Worm (Caenorhabditis elegans) whole organism, L1 larva: ENCODE data around the gene C48B4.6.
A peak's percentile ranks its signal among the peaks of the same experiment; 100 is the strongest.

Source experiments
- C04F5.9 ChIP-seq: sonication (generic microtip); optimal IDR thresholded peaks from 2 replicates; lab custom pipeline; 2016; ENCODE audit warnings: missing genetic modification characterization, missing compliant biosample characterization
- C34B4.2 ChIP-seq: sonication (generic microtip); optimal IDR thresholded peaks from 2 replicates; lab custom pipeline; 2017; ENCODE audit warnings: mild to moderate bottlenecking, missing genetic modification characterization, missing compliant biosample characterization
- F16B12.6 ChIP-seq: fragments of 150-350 bp; optimal IDR thresholded peaks from 2 replicates; lab custom pipeline; 2014; ENCODE audit warnings: missing biosample characterization, missing genetic modification characterization
- aha-1 ChIP-seq: fragments of 150-350 bp; optimal IDR thresholded peaks from 2 replicates; lab custom pipeline; 2014; ENCODE audit warnings: missing biosample characterization, missing genetic modification characterization
- aly-2 ChIP-seq: fragments of 150-350 bp; optimal IDR thresholded peaks from 2 replicates; lab custom pipeline; 2014; ENCODE audit warnings: missing biosample characterization, missing genetic modification characterization
- ama-1 ChIP-seq: fragments of 150-350 bp; optimal IDR thresholded peaks from 2 replicates; lab custom pipeline; 2014
- ceh-8 ChIP-seq: fragments of 200-800 bp; sonication (Bioruptor generic); optimal IDR thresholded peaks from 2 replicates; lab custom pipeline; 2018; ENCODE audit warnings: mild to moderate bottlenecking, missing genetic modification characterization, moderate library complexity, missing compliant biosample characterization
- ces-1 ChIP-seq: fragments of 150-350 bp; optimal IDR thresholded peaks from 2 replicates; lab custom pipeline; 2014; ENCODE audit warnings: missing biosample characterization, missing genetic modification reagents, missing genetic modification characterization
- dpl-1 ChIP-seq, 3 experiments: fragments of 150-350 bp in 2 of 3; sonication (generic microtip) in 1 of 3; optimal IDR thresholded peaks; 2 replicates each; lab custom pipeline; 2014 to 2017; ENCODE audit warnings: missing biosample characterization in 3 of 3, missing genetic modification characterization in 3 of 3, missing genetic modification reagents in 3 of 3
- efl-1 ChIP-seq, 4 experiments: fragments of 150-350 bp; optimal IDR thresholded peaks in 3 of 4; peaks in 1 of 4; 1 replicate in 1 of 4; 2 replicates in 3 of 4; lab custom pipeline; 2014; ENCODE audit warnings: missing biosample characterization in 2 of 4, missing genetic modification characterization in 2 of 4, missing genetic modification reagents in 2 of 4
- elt-2 ChIP-seq: sonication (generic microtip); optimal IDR thresholded peaks from 2 replicates; lab custom pipeline; 2016; ENCODE audit warnings: missing genetic modification characterization, mild to moderate bottlenecking, inconsistent platforms, missing compliant biosample characterization, missing genetic modification reagents
- elt-3 ChIP-seq, 6 experiments: fragments of 150-350 bp in 1 of 6; sonication (generic microtip); optimal IDR thresholded peaks; 2 replicates each; lab custom pipeline; 2017 to 2018; ENCODE audit warnings: missing biosample characterization in 6 of 6, missing genetic modification characterization in 6 of 6, inconsistent platforms in 1 of 6
- fkh-10 ChIP-seq: sonication (generic microtip); optimal IDR thresholded peaks from 2 replicates; lab custom pipeline; 2017; ENCODE audit warnings: missing biosample characterization, missing genetic modification reagents, missing genetic modification characterization
- grh-1 ChIP-seq: fragments of 200-800 bp; sonication (Bioruptor generic); IDR thresholded peaks from 2 replicates; pipeline ENCODE4 v1.3.6; 2022; ENCODE audit warnings: missing genetic modification reagents, missing genetic modification characterization, missing compliant biosample characterization
- hlh-17 ChIP-seq: fragments of 200-800 bp; sonication (Bioruptor generic); optimal IDR thresholded peaks from 2 replicates; lab custom pipeline; 2018; ENCODE audit warnings: missing genetic modification characterization, mild to moderate bottlenecking, missing compliant biosample characterization, moderate library complexity, borderline replicate concordance
- hpl-2 ChIP-seq: fragments of 150-350 bp; optimal IDR thresholded peaks from 2 replicates; lab custom pipeline; 2014; ENCODE audit warnings: missing biosample characterization, missing genetic modification reagents, missing genetic modification characterization
- lin-13 ChIP-seq: fragments of 150-350 bp; optimal IDR thresholded peaks from 2 replicates; lab custom pipeline; 2014; ENCODE audit warnings: missing biosample characterization, missing genetic modification reagents, missing genetic modification characterization
- lin-15B ChIP-seq: fragments of 150-350 bp; sonication (generic microtip); optimal IDR thresholded peaks from 3 replicates; lab custom pipeline; 2014; ENCODE audit warnings: missing biosample characterization, missing genetic modification characterization
- lin-35 ChIP-seq, 2 experiments: fragments of 150-350 bp; optimal IDR thresholded peaks; 2 replicates each; lab custom pipeline; 2014; ENCODE audit warnings: missing biosample characterization in 2 of 2, missing genetic modification characterization in 2 of 2, missing genetic modification reagents in 2 of 2
- lin-39 ChIP-seq: fragments of 150-350 bp; optimal IDR thresholded peaks from 2 replicates; lab custom pipeline; 2014; ENCODE audit warnings: missing biosample characterization, missing genetic modification reagents, missing genetic modification characterization
- lir-3 ChIP-seq: sonication (generic microtip); optimal IDR thresholded peaks from 2 replicates; lab custom pipeline; 2016; ENCODE audit warnings: mild to moderate bottlenecking, missing genetic modification characterization, moderate library complexity, missing compliant biosample characterization; ENCODE audit not compliant: poor library complexity
- lsy-2 ChIP-seq, 2 experiments: fragments of 150-350 bp; optimal IDR thresholded peaks; 2 replicates each; lab custom pipeline; 2014; ENCODE audit warnings: missing biosample characterization in 2 of 2, missing genetic modification characterization in 2 of 2
- mep-1 ChIP-seq: fragments of 150-350 bp; optimal IDR thresholded peaks from 2 replicates; lab custom pipeline; 2014; ENCODE audit warnings: missing biosample characterization, missing genetic modification characterization
- nhr-19 ChIP-seq: fragments of 200-800 bp; sonication (Bioruptor generic); conservative IDR thresholded peaks from 2 replicates; pipeline ENCODE4 v1.3.6; 2022; ENCODE audit warnings: missing genetic modification characterization, missing compliant biosample characterization
- nhr-20 ChIP-seq: sonication (generic microtip); optimal IDR thresholded peaks from 2 replicates; lab custom pipeline; 2016; ENCODE audit warnings: mild to moderate bottlenecking, missing genetic modification characterization, missing compliant biosample characterization
- nhr-237 ChIP-seq: fragments of 150-350 bp; optimal IDR thresholded peaks from 2 replicates; lab custom pipeline; 2014; ENCODE audit warnings: missing biosample characterization, missing genetic modification characterization
- nhr-47 ChIP-seq: sonication (generic microtip); optimal IDR thresholded peaks from 2 replicates; lab custom pipeline; 2016; ENCODE audit warnings: mild to moderate bottlenecking, missing genetic modification characterization, moderate library complexity, missing compliant biosample characterization
- nhr-85 ChIP-seq: sonication (generic microtip); peaks from one replicate; lab custom pipeline; 2016; ENCODE audit warnings: missing genetic modification characterization, inconsistent platforms, missing compliant biosample characterization
- pag-3 ChIP-seq: sonication (generic microtip); optimal IDR thresholded peaks from 2 replicates; lab custom pipeline; 2017; ENCODE audit warnings: missing genetic modification characterization, mild to moderate bottlenecking, missing compliant biosample characterization, antibody characterized with exemption, borderline replicate concordance; ENCODE audit not compliant: insufficient read depth
- pax-3 ChIP-seq: fragments of 200-800 bp; sonication (Bioruptor generic); optimal IDR thresholded peaks from 2 replicates; lab custom pipeline; 2018; ENCODE audit warnings: mild to moderate bottlenecking, missing genetic modification characterization, moderate library complexity, missing compliant biosample characterization
- pqm-1 ChIP-seq: sonication (generic microtip); optimal IDR thresholded peaks from 3 replicates; lab custom pipeline; 2017; ENCODE audit warnings: missing biosample characterization, missing genetic modification characterization
- rnt-1 ChIP-seq: sonication (generic microtip); optimal IDR thresholded peaks from 2 replicates; lab custom pipeline; 2016; ENCODE audit warnings: mild to moderate bottlenecking, missing genetic modification characterization, moderate library complexity, missing compliant biosample characterization
- sptf-1 ChIP-seq: fragments of 150-350 bp; optimal IDR thresholded peaks from 2 replicates; lab custom pipeline; 2014; ENCODE audit warnings: missing biosample characterization, missing genetic modification characterization
- sup-37 ChIP-seq: fragments of 200-800 bp; sonication (Bioruptor generic); optimal IDR thresholded peaks from 2 replicates; lab custom pipeline; 2018; ENCODE audit warnings: mild to moderate bottlenecking, missing genetic modification characterization, missing compliant biosample characterization
- tbx-2 ChIP-seq: sonication (generic microtip); optimal IDR thresholded peaks from 2 replicates; lab custom pipeline; 2016; ENCODE audit warnings: missing genetic modification characterization, missing compliant biosample characterization
- unc-130 ChIP-seq: fragments of 150-350 bp; optimal IDR thresholded peaks from 2 replicates; lab custom pipeline; 2017; ENCODE audit warnings: missing biosample characterization, missing genetic modification characterization, inconsistent platforms
- unc-30 ChIP-seq: sonication (generic microtip); optimal IDR thresholded peaks from 2 replicates; lab custom pipeline; 2017; ENCODE audit warnings: missing biosample characterization, missing genetic modification characterization
- unc-62 ChIP-seq: fragments of 150-350 bp; optimal IDR thresholded peaks from 2 replicates; lab custom pipeline; 2014; ENCODE audit warnings: missing biosample characterization, missing genetic modification reagents, missing genetic modification characterization
- unc-98 ChIP-seq: fragments of 200-800 bp; sonication (Bioruptor generic); IDR thresholded peaks from 2 replicates; pipeline ENCODE4 v1.3.6; 2022; ENCODE audit warnings: missing genetic modification characterization, missing compliant biosample characterization
- vab-15 ChIP-seq: sonication (generic microtip); optimal IDR thresholded peaks from 2 replicates; lab custom pipeline; 2017; ENCODE audit warnings: missing genotype, mild to moderate bottlenecking, missing genetic modification characterization, missing compliant biosample characterization
- xbp-1 ChIP-seq: sonication (generic microtip); optimal IDR thresholded peaks from 2 replicates; lab custom pipeline; 2016; ENCODE audit warnings: missing genetic modification characterization, missing compliant biosample characterization
- zip-4 ChIP-seq: fragments of 200-800 bp; sonication (Bioruptor generic); optimal IDR thresholded peaks from 2 replicates; lab custom pipeline; 2018; ENCODE audit warnings: mild to moderate bottlenecking, missing genetic modification characterization, moderate library complexity, missing compliant biosample characterization

C48B4.6 gene

DNA sequence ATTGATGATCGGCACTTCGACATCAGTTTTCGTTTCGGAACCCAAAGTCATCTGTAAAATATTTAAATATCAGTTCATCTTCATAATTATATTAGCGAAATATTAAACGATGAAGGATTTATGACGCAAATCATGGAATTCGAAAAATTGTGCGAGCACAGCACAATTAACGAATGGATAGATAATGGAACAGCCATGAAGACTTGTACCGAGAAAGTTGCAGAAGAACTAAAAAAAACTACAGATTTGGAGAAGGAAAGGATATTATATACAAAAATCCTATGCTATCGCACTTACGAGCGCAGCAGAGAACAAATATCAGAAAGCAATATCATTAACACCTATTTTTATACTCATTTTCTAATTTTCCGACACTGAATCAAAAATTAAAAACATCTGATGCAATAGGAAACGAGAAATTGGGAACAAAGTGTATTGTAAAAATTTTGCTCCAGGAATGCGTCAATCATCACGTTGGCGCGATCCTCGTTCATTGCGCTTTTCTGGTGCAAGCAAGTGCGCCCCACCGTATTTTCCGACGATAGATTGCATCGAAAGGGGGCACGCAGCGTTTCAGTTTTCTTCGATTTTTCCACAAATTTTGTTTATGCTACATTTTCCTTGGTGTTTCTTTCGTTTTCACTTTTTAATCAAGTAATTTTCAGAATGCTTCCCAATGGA, 36.8 kb downstream of the C48B4.6 start, which contains the start of the genes clu-1 and prp-40 (continued):
- TF ChIP-seq unc-30 (tag; lab: Kevin White, UChicago) = no peak
- no peak for TF ChIP-seq pag-3 (tag; lab: Kevin White, UChicago)
- TF ChIP-seq grh-1 (GFP tag; lab: Robert Waterston, UW) = peak; percentile 78
- no peak for TF ChIP-seq hlh-17 (GFP tag; lab: Kevin White, UChicago)
- peak; percentile 65 for TF ChIP-seq lir-3
- peak; percentile 90 to 93 for TF ChIP-seq lin-35 (GFP tag; optimal IDR thresholded peaks at IDR 0.05; lab: Kevin White, UChicago)
- TF ChIP-seq unc-130 (tag; lab: Kevin White, UChicago) = peak; percentile 88
- peak; percentile 92 for TF ChIP-seq tbx-2 (tag; lab: Kevin White, UChicago)

ce11 chrIII:9516148-9516547, 42.2 kb downstream of the C48B4.6 start, which contains the start of gene F55H2.7:
Gene F55H2.7 (minus strand): TSS chrIII:9516248.
- TF ChIP-seq vab-15 (tag; lab: Kevin White, UChicago) (no peak), C04F5.9 (tag; lab: Kevin White, UChicago) (no peak), ama-1 (lab: Kevin White, UChicago) (no peak), elt-2 (tag; lab: Kevin White, UChicago) (no peak), nhr-237 (tag; lab: Kevin White, UChicago) (no peak), lin-15B (tag; lab: Kevin White, UChicago) (no peak), lir-3 (no peak), C34B4.2 (no peak), lin-13 (GFP tag; lab: Kevin White, UChicago) (no peak), grh-1 (GFP tag; lab: Robert Waterston, UW) (no peak), elt-3 (tag; optimal IDR thresholded peaks at IDR 0.05; lab: Kevin White, UChicago) (no peak), pqm-1 (tag; lab: Kevin White, UChicago) (no peak), aha-1 (tag; lab: Kevin White, UChicago) (no peak)

DNA sequence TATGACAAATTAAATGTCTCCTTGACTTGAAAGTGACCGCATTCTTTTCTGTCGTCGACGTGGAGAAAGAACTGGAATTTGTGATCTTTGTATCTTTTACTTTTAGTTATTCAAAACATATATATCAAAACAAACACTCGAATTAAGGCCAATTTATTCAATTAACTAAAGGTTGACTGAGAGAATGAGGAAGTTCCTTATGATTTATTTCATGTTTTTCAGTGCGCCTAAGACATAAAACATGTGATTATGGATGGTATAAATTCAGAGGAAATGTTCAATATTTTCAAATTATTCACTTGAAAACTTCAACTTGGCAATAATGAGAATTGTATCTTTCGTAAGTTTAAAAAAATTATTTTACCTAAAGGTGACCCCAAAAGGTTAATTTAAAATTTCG, 44.8 kb downstream of the C48B4.6 start, which contains the start of gene F55H2.8:
Gene F55H2.8 (plus strand): TSS at position 301 of the 400 bp plus-strand sequence.
- TF ChIP-seq ces-1 (GFP tag; lab: Kevin White, UChicago) (no peak), aly-2 (tag; lab: Kevin White, UChicago) (no peak), unc-98 (GFP tag; lab: Robert Waterston, UW) (no peak), xbp-1 (tag; lab: Kevin White, UChicago) (no peak), zip-4 (no peak), efl-1 (optimal IDR thresholded peaks at IDR 0.05; lab: Kevin White, UChicago) (no peak), efl-1 (GFP tag; optimal IDR thresholded peaks at IDR 0.05 in 1 of 2; lab: Kevin White, UChicago) (no peak), grh-1 (GFP tag; lab: Robert Waterston, UW) (no peak), nhr-19 (GFP tag; lab: Robert Waterston, UW) (no peak), ama-1 (lab: Kevin White, UChicago) (no peak), unc-62 (GFP tag; lab: Kevin White, UChicago) (no peak), nhr-85 (tag; lab: Kevin White, UChicago) (no peak), hpl-2 (GFP tag; lab: Kevin White, UChicago) (no peak), nhr-20 (tag; lab: Kevin White, UChicago) (no peak), rnt-1 (no peak), lsy-2 (tag; optimal IDR thresholded peaks at IDR 0.05; lab: Kevin White, UChicago) (no peak)

DNA sequence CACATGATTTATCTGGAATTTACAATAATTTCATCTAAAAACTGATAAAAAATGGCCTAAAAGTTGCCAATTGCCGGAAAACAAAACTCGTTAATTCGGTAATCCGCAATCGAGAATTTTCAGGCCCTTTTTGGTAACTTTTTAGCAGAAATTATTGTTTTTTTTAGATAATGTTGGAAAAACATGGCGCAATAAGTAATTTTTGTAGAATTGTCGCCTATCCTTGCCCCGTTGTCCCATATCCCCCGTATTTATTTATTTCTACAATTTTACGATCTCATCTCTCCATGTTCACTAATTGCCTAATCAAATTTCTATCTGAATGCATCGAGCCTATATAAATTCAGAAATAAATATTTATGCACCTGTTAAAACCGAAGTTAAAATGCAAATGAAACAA, 45.4 kb downstream of the C48B4.6 start:
- no peak for TF ChIP-seq nhr-47 (tag; lab: Kevin White, UChicago)
- no peak for TF ChIP-seq pax-3 (tag; lab: Kevin White, UChicago)
- TF ChIP-seq mep-1 = no peak
- TF ChIP-seq ceh-8 = no peak
- TF ChIP-seq lin-35 (GFP tag; optimal IDR thresholded peaks at IDR 0.05; lab: Kevin White, UChicago) = no peak
- TF ChIP-seq lin-39 (tag; lab: Kevin White, UChicago) = no peak
- TF ChIP-seq F16B12.6 (tag; lab: Kevin White, UChicago) = no peak
- TF ChIP-seq lin-13 (GFP tag; lab: Kevin White, UChicago) = no peak
- TF ChIP-seq grh-1 (GFP tag; lab: Robert Waterston, UW) = no peak
- no peak for TF ChIP-seq C34B4.2
- TF ChIP-seq unc-130 (tag; lab: Kevin White, UChicago) = no peak
- TF ChIP-seq sup-37 (GFP tag; lab: Kevin White, UChicago) = no peak
- TF ChIP-seq sptf-1 = no peak
- no peak for TF ChIP-seq elt-3 (tag; optimal IDR thresholded peaks at IDR 0.05; lab: Kevin White, UChicago)
- no peak for TF ChIP-seq dpl-1 (GFP tag; optimal IDR thresholded peaks at IDR 0.05; lab: Kevin White, UChicago)
- no peak for TF ChIP-seq fkh-10
